Fruit fly (Drosophila melanogaster) whole organism, wandering third instar larva: ENCODE measurements around the gene CG31294.

ENCODE experiments used
- CrebA ChIP-seq: fragments of 200-800 bp; sonication (Bioruptor generic); optimal IDR thresholded peaks from 2 replicates; lab custom pipeline; 2016; ENCODE audit warnings: missing biosample characterization, mild to moderate bottlenecking, missing genetic modification characterization, borderline replicate concordance
- HLH106 ChIP-seq: fragments of 200-800 bp; optimal IDR thresholded peaks from 3 replicates; lab custom pipeline; 2019; ENCODE audit warnings: missing biosample characterization, mild to moderate bottlenecking, missing genetic modification characterization, moderate library complexity
- Hr78 ChIP-seq: fragments of >200 bp; optimal IDR thresholded peaks from 2 replicates; lab custom pipeline; 2017; ENCODE audit warnings: missing biosample characterization, missing genetic modification characterization
- OdsH ChIP-seq: fragments of 200-800 bp; sonication (Bioruptor generic); optimal IDR thresholded peaks from 2 replicates; lab custom pipeline; 2016; ENCODE audit warnings: missing biosample characterization, mild to moderate bottlenecking, missing genetic modification characterization
- dsf ChIP-seq: sonication (Bioruptor generic); optimal IDR thresholded peaks from 2 replicates; lab custom pipeline; 2016; ENCODE audit warnings: missing biosample characterization, missing genetic modification characterization, borderline replicate concordance
- foxo ChIP-seq, 2 experiments: fragments of 200-800 bp; sonication (Bioruptor generic); optimal IDR thresholded peaks; 2 replicates in 1 of 2; 3 replicates in 1 of 2; lab custom pipeline; 2016 to 2017; ENCODE audit warnings: missing biosample characterization in 2 of 2, missing genetic modification characterization in 2 of 2
- h ChIP-seq: fragments of 200-800 bp; sonication (Bioruptor generic); optimal IDR thresholded peaks from 3 replicates; lab custom pipeline; 2016; ENCODE audit warnings: missing biosample characterization, mild to moderate bottlenecking, missing genetic modification characterization
- rgr ChIP-seq: fragments of 200-800 bp; sonication (Bioruptor generic); optimal IDR thresholded peaks from 3 replicates; lab custom pipeline; 2016; ENCODE audit warnings: missing biosample characterization, mild to moderate bottlenecking, missing genetic modification characterization

dm6 chr3R:15730629-15731028, 14.2 kb upstream of the CG31294 start:
- no peak for TF ChIP-seq HLH106 (tag; lab: Kevin White, UChicago)
- TF ChIP-seq foxo (GFP tag; optimal IDR thresholded peaks at IDR 0.05; lab: Kevin White, UChicago), result no peak
- TF ChIP-seq CrebA (GFP tag; lab: Kevin White, UChicago), result no peak
- no peak for TF ChIP-seq h (GFP tag; lab: Kevin White, UChicago)
- TF ChIP-seq Hr78, result no peak
- no peak for TF ChIP-seq dsf (GFP tag; lab: Kevin White, UChicago)
- no peak for TF ChIP-seq OdsH (GFP tag; lab: Kevin White, UChicago)
- TF ChIP-seq rgr (GFP tag; lab: Kevin White, UChicago), result no peak
